Worm (Caenorhabditis elegans) whole organism, young adult: ENCODE measurements around the gene rml-4.

Experiments
- B0035.1 ChIP-seq: sonication (generic microtip); optimal IDR thresholded peaks from 2 replicates; lab custom pipeline; 2016; ENCODE audit warnings: missing genetic modification characterization, mild to moderate bottlenecking, missing compliant biosample characterization, missing genotype, missing genetic modification reagents
- T26A5.8 ChIP-seq: sonication (generic microtip); optimal IDR thresholded peaks from 2 replicates; lab custom pipeline; 2016; ENCODE audit warnings: missing genetic modification characterization, missing compliant biosample characterization
- lsl-1 ChIP-seq: fragments of 200-800 bp; sonication (Bioruptor generic); optimal IDR thresholded peaks from 2 replicates; lab custom pipeline; 2018; ENCODE audit warnings: mild to moderate bottlenecking, missing genetic modification characterization, moderate library complexity, missing compliant biosample characterization
- nfyb-1 ChIP-seq: fragments of 200-800 bp; sonication (Bioruptor generic); IDR thresholded peaks from 2 replicates; pipeline ENCODE4 v1.3.6; 2022; ENCODE audit warnings: missing genetic modification reagents, missing genetic modification characterization, missing compliant biosample characterization
- nhr-90 ChIP-seq: sonication (generic microtip); optimal IDR thresholded peaks from 2 replicates; lab custom pipeline; 2016; ENCODE audit warnings: missing genotype, mild to moderate bottlenecking, missing genetic modification characterization, missing compliant biosample characterization
- sptf-2 ChIP-seq: fragments of 200-800 bp; sonication (Bioruptor generic); optimal IDR thresholded peaks from 2 replicates; lab custom pipeline; 2018; ENCODE audit warnings: mild to moderate bottlenecking, missing genetic modification characterization, missing compliant biosample characterization
- tbx-9 ChIP-seq: sonication (generic microtip); optimal IDR thresholded peaks from 2 replicates; lab custom pipeline; 2016; ENCODE audit warnings: borderline replicate concordance, missing genetic modification characterization, inconsistent platforms, missing compliant biosample characterization
- zfh-2 ChIP-seq: fragments of 200-800 bp; sonication (Bioruptor generic); conservative IDR thresholded peaks from 2 replicates; pipeline ENCODE4 v1.3.6; 2022; ENCODE audit warnings: missing genetic modification reagents, missing genetic modification characterization, missing compliant biosample characterization
- ztf-28 ChIP-seq: fragments of 200-800 bp; sonication (Bioruptor generic); IDR thresholded peaks from 2 replicates; pipeline ENCODE4 v1.3.6; 2022; ENCODE audit warnings: missing genetic modification reagents, missing genetic modification characterization, missing compliant biosample characterization

rml-4 gene

DNA sequence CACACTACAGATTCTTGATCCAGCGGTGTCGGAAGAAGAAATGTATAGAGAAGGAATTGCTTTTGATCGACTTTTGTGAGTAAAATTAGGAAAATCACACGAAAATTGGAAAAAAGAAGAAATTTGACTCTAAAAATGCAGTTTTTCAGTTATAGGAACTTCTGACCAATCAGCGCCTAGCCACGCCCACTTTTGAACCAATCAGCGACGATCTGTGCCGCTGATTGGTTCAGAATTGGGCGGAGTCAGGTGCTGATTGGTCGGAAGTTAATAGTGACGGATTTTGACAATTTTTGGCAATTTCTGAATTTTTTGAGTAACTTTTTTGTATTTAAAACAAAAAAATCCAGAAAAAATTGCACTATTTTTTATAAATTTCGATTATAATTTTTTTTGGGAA, 46.6 kb downstream of the rml-4 start:
- TF ChIP-seq B0035.1 (tag; lab: Kevin White, UChicago), result no peak
- no peak for TF ChIP-seq T26A5.8 (tag; lab: Kevin White, UChicago)
- no peak for TF ChIP-seq nhr-90 (tag; lab: Kevin White, UChicago)
- TF ChIP-seq nfyb-1 (GFP tag; lab: Robert Waterston, UW), result peak; percentile 90
- no peak for TF ChIP-seq tbx-9
- TF ChIP-seq ztf-28 (GFP tag; lab: Robert Waterston, UW), result no peak

ce11 chrII:4344317-4344716, 49.4 kb downstream of the rml-4 start:
- TF ChIP-seq sptf-2 (GFP tag; lab: Kevin White, UChicago), result no peak
- peak; percentile 84 for TF ChIP-seq zfh-2
- no peak for TF ChIP-seq lsl-1 (GFP tag; lab: Kevin White, UChicago)
